Worm (Caenorhabditis elegans): ENCODE measurements around the gene hum-8.

The hum-8 gene

ce11 chrIV:440509-440908, at the start of gene hum-8:
hum-8 (minus strand) TSS chrIV:440554.
- peak; percentile 86 for TF ChIP-seq elt-2 (tag; optimal IDR thresholded peaks at IDR 0.05)
- TF ChIP-seq pqm-1 (tag; optimal IDR thresholded peaks at IDR 0.05) = peak; percentile 37
- TF ChIP-seq nhr-11 (tag; optimal IDR thresholded peaks at IDR 0.05) = no peak
- peak; percentile 67 for TF ChIP-seq pha-4 (tag; optimal IDR thresholded peaks at IDR 0.05)

ce11 chrIV:484768-485167, 44.4 kb upstream of the hum-8 start:
- no peak for TF ChIP-seq pqm-1 (tag; optimal IDR thresholded peaks at IDR 0.05)
- TF ChIP-seq snpc-4 (tag; optimal IDR thresholded peaks at IDR 0.05) = no peak
- no peak for TF ChIP-seq fkh-10 (GFP tag; optimal IDR thresholded peaks at IDR 0.05)
- no peak for TF ChIP-seq aly-2 (tag; optimal IDR thresholded peaks at IDR 0.05)
- TF ChIP-seq zag-1 (tag; optimal IDR thresholded peaks at IDR 0.05) = no peak
- no peak for TF ChIP-seq tbx-2 (tag; optimal IDR thresholded peaks at IDR 0.05)
- no peak for TF ChIP-seq mdl-1 (tag; optimal IDR thresholded peaks at IDR 0.05)
- no peak for TF ChIP-seq ZK546.5 (tag; optimal IDR thresholded peaks at IDR 0.05)
- TF ChIP-seq ztf-11 (tag; optimal IDR thresholded peaks at IDR 0.05) = no peak
- no peak for TF ChIP-seq elt-2 (tag; optimal IDR thresholded peaks at IDR 0.05)
- no peak for TF ChIP-seq unc-62 (GFP tag; optimal IDR thresholded peaks at IDR 0.05)
- TF ChIP-seq elt-3 (tag; optimal IDR thresholded peaks at IDR 0.05) = no peak
- TF ChIP-seq ceh-16 (tag; optimal IDR thresholded peaks at IDR 0.05) = no peak
- TF ChIP-seq nhr-28 (tag; optimal IDR thresholded peaks at IDR 0.05) = no peak
- TF ChIP-seq elt-1 (tag; optimal IDR thresholded peaks at IDR 0.05) = no peak
- TF ChIP-seq sea-2 (GFP tag; optimal IDR thresholded peaks at IDR 0.05) = no peak
- TF ChIP-seq nhr-237 (tag; optimal IDR thresholded peaks at IDR 0.05) = no peak

- TF ChIP-seq tbx-2 (tag; optimal IDR thresholded peaks at IDR 0.05) (no peak), lin-39 (tag; optimal IDR thresholded peaks at IDR 0.05) (peak; percentile 9), jun-1 (tag; optimal IDR thresholded peaks at IDR 0.05) (no peak), nhr-12 (tag; optimal IDR thresholded peaks at IDR 0.05) (no peak), zag-1 (tag; optimal IDR thresholded peaks at IDR 0.05) (no peak), unc-39 (tag; optimal IDR thresholded peaks at IDR 0.05) (no peak), egl-5 (tag; optimal IDR thresholded peaks at IDR 0.05) (peak; percentile 3)
Observed at ce11 chrIV:484004-484403, 43.6 kb upstream of the hum-8 start.

- TF ChIP-seq lsy-12 (tag; optimal IDR thresholded peaks at IDR 0.05) (no peak), ceh-28 (tag; optimal IDR thresholded peaks at IDR 0.05) (no peak), fkh-2 (tag; optimal IDR thresholded peaks at IDR 0.05) (no peak), nhr-237 (tag; optimal IDR thresholded peaks at IDR 0.05) (no peak), lin-15B (tag; optimal IDR thresholded peaks at IDR 0.05) (no peak), ceh-16 (tag; optimal IDR thresholded peaks at IDR 0.05) (no peak), tbx-2 (tag; optimal IDR thresholded peaks at IDR 0.05) (no peak), unc-62 (GFP tag; optimal IDR thresholded peaks at IDR 0.05) (no peak)
Observed at ce11 chrIV:481067-481466, 40.7 kb upstream of the hum-8 start, which contains the start of gene npr-37. npr-37 (minus strand) TSS chrIV:481167.

- TF ChIP-seq lsy-12 (tag; optimal IDR thresholded peaks at IDR 0.05) = no peak
- TF ChIP-seq snpc-4 (tag; optimal IDR thresholded peaks at IDR 0.05) = no peak
- TF ChIP-seq zag-1 (tag; optimal IDR thresholded peaks at IDR 0.05) = no peak
- no peak for TF ChIP-seq daf-12 (tag; optimal IDR thresholded peaks at IDR 0.05)
- TF ChIP-seq ztf-4 (tag; optimal IDR thresholded peaks at IDR 0.05) = no peak
- no peak for TF ChIP-seq mml-1 (tag; optimal IDR thresholded peaks at IDR 0.05)
- no peak for TF ChIP-seq pqm-1 (tag; optimal IDR thresholded peaks at IDR 0.05)
Observed at ce11 chrIV:468307-468706, 28.0 kb upstream of the hum-8 start.

ce11 chrIV:467291-467690, 26.9 kb upstream of the hum-8 start:
- TF ChIP-seq sea-2 (GFP tag; optimal IDR thresholded peaks at IDR 0.05) (no peak), ztf-4 (tag; optimal IDR thresholded peaks at IDR 0.05) (no peak), egl-27 (tag; optimal IDR thresholded peaks at IDR 0.05) (no peak), fos-1 (tag; optimal IDR thresholded peaks at IDR 0.05) (no peak), lin-15B (tag; optimal IDR thresholded peaks at IDR 0.05) (no peak), nhr-25 (tag; optimal IDR thresholded peaks at IDR 0.05) (no peak), nhr-23 (tag; optimal IDR thresholded peaks at IDR 0.05) (no peak), unc-62 (GFP tag; optimal IDR thresholded peaks at IDR 0.05) (no peak), nhr-237 (tag; optimal IDR thresholded peaks at IDR 0.05) (no peak), ama-1 (optimal IDR thresholded peaks at IDR 0.05) (no peak), elt-2 (tag; optimal IDR thresholded peaks at IDR 0.05) (no peak), ztf-11 (tag; optimal IDR thresholded peaks at IDR 0.05) (no peak), skn-1 (tag; optimal IDR thresholded peaks at IDR 0.05) (no peak), mdl-1 (tag; optimal IDR thresholded peaks at IDR 0.05) (no peak), nhr-76 (tag; optimal IDR thresholded peaks at IDR 0.05) (no peak), ceh-28 (tag; optimal IDR thresholded peaks at IDR 0.05) (no peak), eor-1 (tag; optimal IDR thresholded peaks at IDR 0.05) (no peak), elt-1 (tag; optimal IDR thresholded peaks at IDR 0.05) (no peak)
